Worm (Caenorhabditis elegans): Measurements from ENCODE around the gene sri-36.
A peak's percentile ranks its signal among the peaks of the same experiment; 100 is the strongest.
"Not testable (repeated sequence)": the region's sequence is repeated elsewhere in the genome, so short reads cannot be mapped to it uniquely, and the experiment has no call there.

Gene sri-36

DNA sequence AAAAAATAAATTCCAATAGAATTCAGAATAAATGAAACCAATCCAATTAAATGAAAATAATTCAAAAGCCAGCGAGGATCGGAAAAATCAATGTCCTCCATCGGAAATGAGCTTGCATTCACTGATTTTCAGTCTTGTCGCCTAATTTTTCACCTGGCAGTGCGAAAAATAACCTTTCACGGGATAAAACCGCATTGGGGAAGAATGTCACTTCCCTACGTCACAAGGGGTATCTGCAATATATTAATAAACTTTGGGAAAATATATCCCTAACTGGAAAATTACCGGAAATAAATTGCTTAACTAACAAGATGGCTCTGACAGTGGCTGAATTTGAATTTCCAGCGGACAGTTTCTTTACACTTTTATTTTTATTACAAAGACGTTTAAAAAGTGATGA lies 19.9 kb upstream of the sri-36 start, which contains the start of gene sri-77:
Gene sri-77, minus strand, starts transcription at position 101 of the 400 bp plus-strand sequence.
- no peak for TF ChIP-seq elt-2 (tag; optimal IDR thresholded peaks at IDR 0.05)
- no peak for TF ChIP-seq nhr-77 (tag; optimal IDR thresholded peaks at IDR 0.05)
- no peak for TF ChIP-seq ztf-4 (tag; optimal IDR thresholded peaks at IDR 0.05)
- TF ChIP-seq egl-5 (tag; optimal IDR thresholded peaks at IDR 0.05), result no peak
- TF ChIP-seq lin-15B (tag; optimal IDR thresholded peaks at IDR 0.05), result no peak
- no peak for TF ChIP-seq fkh-2 (tag; optimal IDR thresholded peaks at IDR 0.05)

DNA sequence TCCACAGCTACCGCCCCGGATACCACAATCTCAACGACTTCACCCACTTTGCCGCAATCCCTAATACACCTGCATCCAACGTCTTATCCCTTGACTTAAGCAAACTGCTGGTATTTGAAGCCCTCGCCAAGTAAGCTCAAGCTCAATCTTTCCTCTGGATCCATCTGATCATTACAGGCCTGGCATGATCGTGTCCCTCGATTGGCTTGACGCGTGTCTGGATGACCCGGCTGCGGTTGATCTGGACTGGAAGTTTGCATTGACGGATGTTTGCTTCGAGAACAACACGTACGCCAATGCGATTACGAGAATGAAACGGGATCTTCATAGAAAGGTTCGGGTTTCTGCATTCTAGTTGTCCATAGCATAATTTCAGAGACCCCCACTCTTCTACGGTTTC lies 15.5 kb upstream of the sri-36 start:
- TF ChIP-seq ceh-16 (tag; optimal IDR thresholded peaks at IDR 0.05) (no peak), nhr-77 (tag; optimal IDR thresholded peaks at IDR 0.05) (no peak), daf-12 (tag; optimal IDR thresholded peaks at IDR 0.05) (no peak), ceh-9 (tag; optimal IDR thresholded peaks at IDR 0.05) (no peak), fos-1 (tag; optimal IDR thresholded peaks at IDR 0.05) (no peak), elt-3 (tag; optimal IDR thresholded peaks at IDR 0.05) (no peak)

DNA sequence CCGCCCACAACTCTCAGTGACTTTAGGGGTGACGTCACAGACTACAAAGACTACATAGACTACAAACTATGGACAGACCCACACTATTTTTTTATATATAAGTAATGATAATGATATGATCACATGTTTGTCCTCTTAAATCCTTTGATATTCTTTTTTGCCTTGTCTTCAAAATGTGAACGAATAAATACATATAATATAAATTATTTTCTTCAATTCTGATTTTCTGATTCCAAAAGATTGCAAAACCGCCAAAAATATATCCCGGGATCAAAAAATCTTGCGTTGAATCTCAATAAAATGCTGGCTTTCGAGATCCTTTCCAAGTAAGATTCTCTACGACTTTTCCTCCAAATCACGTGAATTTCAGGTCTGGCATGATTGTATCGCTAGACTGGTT lies 14.8 kb upstream of the sri-36 start, which contains the start of gene F33H12.1:
Gene F33H12.1, plus strand, starts transcription at position 301 of the 400 bp plus-strand sequence.
- TF ChIP-seq nhr-237, pqm-1, R02D3.7 (tag; optimal IDR thresholded peaks at IDR 0.05): not testable (repeated sequence)

DNA sequence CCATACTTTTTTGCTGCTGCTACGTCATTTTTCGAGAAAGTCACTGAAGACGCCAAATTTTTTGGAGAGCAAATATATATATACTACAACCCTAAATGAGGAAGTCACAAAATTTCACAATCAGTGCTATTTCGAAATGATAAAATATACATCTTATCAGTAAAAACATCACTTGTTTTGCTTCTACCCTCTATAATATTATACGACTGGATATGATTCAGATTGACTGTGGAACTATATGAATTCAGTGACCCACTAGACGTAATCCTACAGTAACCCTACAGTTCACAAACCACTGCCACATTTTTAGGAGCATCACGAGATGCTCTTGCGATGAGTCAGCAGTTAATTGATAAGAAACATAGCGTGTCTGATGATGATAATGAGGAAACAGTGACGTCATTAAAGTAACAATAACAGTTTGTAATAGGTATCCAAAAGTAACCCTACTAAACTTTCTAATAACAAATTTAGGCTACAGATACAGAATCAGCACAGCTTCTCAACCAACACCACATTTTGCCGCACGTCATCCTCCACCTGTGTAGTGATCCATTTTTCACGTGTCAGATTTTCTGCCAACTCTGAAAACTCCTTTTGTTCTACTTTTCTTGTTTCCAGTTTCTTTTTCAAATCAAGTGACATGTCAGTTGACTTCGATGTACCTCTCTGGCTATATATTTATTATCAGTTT lies 1.6 kb upstream of the sri-36 start, which contains the start of the genes F33H12.7 and sri-39:
Gene F33H12.7, minus strand, starts transcription at position 51 of the 694 bp plus-strand sequence.
Gene sri-39, plus strand, starts transcription at position 644 of the 694 bp plus-strand sequence.
- TF ChIP-seq jun-1 (tag; optimal IDR thresholded peaks at IDR 0.05), result no peak
- TF ChIP-seq pqm-1 (tag; optimal IDR thresholded peaks at IDR 0.05), result peak; percentile 91
- no peak for TF ChIP-seq lin-39 (tag; optimal IDR thresholded peaks at IDR 0.05)
- no peak for TF ChIP-seq nhr-237 (tag; optimal IDR thresholded peaks at IDR 0.05)
- TF ChIP-seq snpc-4 (tag; optimal IDR thresholded peaks at IDR 0.05), result no peak
- TF ChIP-seq aly-2 (tag; optimal IDR thresholded peaks at IDR 0.05), result no peak
- peak; percentile 44 for TF ChIP-seq fos-1 (tag; optimal IDR thresholded peaks at IDR 0.05)
- TF ChIP-seq ZK546.5 (tag; optimal IDR thresholded peaks at IDR 0.05), result no peak
- peak; percentile 96 for TF ChIP-seq elt-2 (tag; optimal IDR thresholded peaks at IDR 0.05)

DNA sequence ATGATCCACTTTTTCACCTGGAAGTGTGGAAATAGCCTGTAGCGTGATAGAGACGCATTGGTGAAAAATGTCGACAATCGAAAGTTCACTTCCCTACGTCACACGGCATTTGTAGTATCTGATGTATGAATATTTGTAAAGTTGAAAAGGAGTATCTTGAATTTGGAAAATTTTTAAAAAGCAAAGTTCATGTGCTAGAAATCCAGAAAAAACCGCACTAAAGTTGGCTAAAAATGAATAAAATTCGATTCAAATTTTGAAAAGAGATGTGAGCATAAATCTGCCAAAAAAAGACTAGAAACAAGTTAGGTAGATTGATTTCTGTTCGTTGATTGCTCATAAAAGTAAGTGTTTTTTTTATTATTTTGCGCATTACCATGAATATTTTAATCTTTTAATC lies 2.3 kb downstream of the sri-36 start, which contains the start of gene sri-74:
Gene sri-74, minus strand, starts transcription at position 101 of the 400 bp plus-strand sequence.
- TF ChIP-seq nhr-67 (tag; optimal IDR thresholded peaks at IDR 0.05) (no peak), elt-1 (tag; optimal IDR thresholded peaks at IDR 0.05) (no peak), ceh-9 (tag; optimal IDR thresholded peaks at IDR 0.05) (no peak), snpc-4 (tag; optimal IDR thresholded peaks at IDR 0.05) (no peak), pqm-1 (tag; optimal IDR thresholded peaks at IDR 0.05) (no peak), eor-1 (tag; optimal IDR thresholded peaks at IDR 0.05) (no peak), R02D3.7 (tag; optimal IDR thresholded peaks at IDR 0.05) (no peak), sea-2 (GFP tag; optimal IDR thresholded peaks at IDR 0.05) (no peak)

DNA sequence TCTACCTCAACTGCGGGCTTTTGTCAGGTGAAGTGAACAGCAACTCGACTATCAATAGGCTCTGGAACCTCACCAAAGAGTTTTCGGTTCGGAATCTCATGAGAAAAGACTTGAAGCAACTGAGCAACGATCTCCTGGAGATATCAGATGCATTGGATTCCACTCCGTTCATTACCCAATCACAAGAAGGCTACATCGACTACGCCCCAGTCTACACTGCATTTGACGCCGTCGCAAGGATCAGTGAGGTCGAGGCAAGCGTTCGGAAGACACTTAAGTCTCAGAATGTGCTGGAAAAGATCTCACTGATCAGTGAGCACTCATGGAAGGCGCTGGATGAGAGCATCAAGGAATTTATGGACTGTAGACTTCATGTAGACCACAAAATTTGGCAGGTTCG lies 7.2 kb downstream of the sri-36 start:
- TF ChIP-seq nhr-12 (tag; optimal IDR thresholded peaks at IDR 0.05) (no peak), mdl-1 (tag; optimal IDR thresholded peaks at IDR 0.05) (no peak), mml-1 (tag; optimal IDR thresholded peaks at IDR 0.05) (no peak), lin-15B (tag; optimal IDR thresholded peaks at IDR 0.05) (no peak), tbx-2 (tag; optimal IDR thresholded peaks at IDR 0.05) (no peak), ztf-11 (tag; optimal IDR thresholded peaks at IDR 0.05) (no peak), elt-3 (tag; optimal IDR thresholded peaks at IDR 0.05) (no peak), lsy-12 (tag; optimal IDR thresholded peaks at IDR 0.05) (no peak), lin-39 (tag; optimal IDR thresholded peaks at IDR 0.05) (no peak), elt-2 (tag; optimal IDR thresholded peaks at IDR 0.05) (no peak), nhr-28 (tag; optimal IDR thresholded peaks at IDR 0.05) (no peak), snpc-4 (tag; optimal IDR thresholded peaks at IDR 0.05) (no peak), jun-1 (tag; optimal IDR thresholded peaks at IDR 0.05) (no peak), ceh-9 (tag; optimal IDR thresholded peaks at IDR 0.05) (no peak), nhr-237 (tag; optimal IDR thresholded peaks at IDR 0.05) (no peak), fkh-10 (GFP tag; optimal IDR thresholded peaks at IDR 0.05) (no peak), nhr-43 (tag; optimal IDR thresholded peaks at IDR 0.05; ENCODE audit: poor library complexity, severe bottlenecking) (no peak), ama-1 (optimal IDR thresholded peaks at IDR 0.05) (no peak)
